Fruit fly (Drosophila melanogaster) whole organism, wandering third instar larva: ENCODE results near the gene slif.

Experiments used
- Abd-B ChIP-seq: fragments of >200 bp; optimal IDR thresholded peaks from 2 replicates; lab custom pipeline; 2017; ENCODE audit warnings: missing biosample characterization, missing genetic modification characterization
- CG32264 ChIP-seq: fragments of 200-800 bp; sonication (Bioruptor generic); optimal IDR thresholded peaks from 2 replicates; lab custom pipeline; 2016; ENCODE audit warnings: missing biosample characterization, missing genetic modification characterization
- CG9705 ChIP-seq: fragments of 200-800 bp; sonication (Bioruptor generic); optimal IDR thresholded peaks from 2 replicates; lab custom pipeline; 2018; ENCODE audit warnings: missing biosample characterization, mild to moderate bottlenecking, missing genetic modification characterization
- CrebA ChIP-seq: fragments of 200-800 bp; sonication (Bioruptor generic); optimal IDR thresholded peaks from 2 replicates; lab custom pipeline; 2016; ENCODE audit warnings: missing biosample characterization, mild to moderate bottlenecking, missing genetic modification characterization, borderline replicate concordance
- Dfd ChIP-seq: fragments of >200 bp; optimal IDR thresholded peaks from 2 replicates; lab custom pipeline; 2017; ENCODE audit warnings: missing biosample characterization, missing genetic modification characterization
- Dif ChIP-seq: fragments of 200-275, 200-300 bp; sonication (Bioruptor generic); optimal IDR thresholded peaks from 2 replicates; lab custom pipeline; 2018; ENCODE audit warnings: missing biosample characterization, missing genetic modification characterization; ENCODE audit not compliant: partially characterized antibody
- GATAd ChIP-seq: sonication (Bioruptor generic); optimal IDR thresholded peaks from 2 replicates; lab custom pipeline; 2016; ENCODE audit warnings: missing biosample characterization, missing genetic modification characterization
- HLH106 ChIP-seq: fragments of 200-800 bp; optimal IDR thresholded peaks from 3 replicates; lab custom pipeline; 2019; ENCODE audit warnings: missing biosample characterization, mild to moderate bottlenecking, missing genetic modification characterization, moderate library complexity
- Hnf4 ChIP-seq: fragments of 200-800 bp; sonication (Bioruptor generic); optimal IDR thresholded peaks from 2 replicates; lab custom pipeline; 2016; ENCODE audit warnings: missing biosample characterization, mild to moderate bottlenecking, missing genetic modification characterization
- Hr78 ChIP-seq: fragments of >200 bp; optimal IDR thresholded peaks from 2 replicates; lab custom pipeline; 2017; ENCODE audit warnings: missing biosample characterization, missing genetic modification characterization
- Hr83 ChIP-seq: fragments of 200-300 bp; sonication (Bioruptor generic); optimal IDR thresholded peaks from 2 replicates; lab custom pipeline; 2016; ENCODE audit warnings: missing biosample characterization, mild to moderate bottlenecking, missing genetic modification characterization, moderate library complexity; ENCODE audit not compliant: poor library complexity, severe bottlenecking
- Jra ChIP-seq: sonication (Bioruptor generic); optimal IDR thresholded peaks from 2 replicates; lab custom pipeline; 2016; ENCODE audit warnings: missing biosample characterization, missing genetic modification characterization
- Mio ChIP-seq: sonication (Bioruptor generic); optimal IDR thresholded peaks from 2 replicates; lab custom pipeline; 2016; ENCODE audit warnings: missing biosample characterization, missing genetic modification characterization
- Myc ChIP-seq: fragments of >200 bp; optimal IDR thresholded peaks from 2 replicates; lab custom pipeline; 2017
- N ChIP-seq: fragments of >200 bp; optimal IDR thresholded peaks from 2 replicates; lab custom pipeline; 2018; ENCODE audit warnings: missing biosample characterization, missing external identifiers, missing genetic modification characterization
- OdsH ChIP-seq: fragments of 200-800 bp; sonication (Bioruptor generic); optimal IDR thresholded peaks from 2 replicates; lab custom pipeline; 2016; ENCODE audit warnings: missing biosample characterization, mild to moderate bottlenecking, missing genetic modification characterization
- Rel ChIP-seq, 2 experiments: fragments of 200-800 bp; sonication (Bioruptor generic) in 1 of 2; optimal IDR thresholded peaks; 2 replicates in 1 of 2; 3 replicates in 1 of 2; lab custom pipeline; 2016 to 2019; ENCODE audit warnings: mild to moderate bottlenecking in 2 of 2, missing biosample characterization in 2 of 2, missing genetic modification characterization in 2 of 2, moderate library complexity in 1 of 2
- Sp1 ChIP-seq: fragments of 200-800 bp; sonication (Bioruptor generic); optimal IDR thresholded peaks from 3 replicates; lab custom pipeline; 2019; ENCODE audit warnings: missing biosample characterization, mild to moderate bottlenecking, missing genetic modification characterization, moderate library complexity
- Vsx2 ChIP-seq: fragments of 200-300, 225-300 bp; sonication (Bioruptor generic); optimal IDR thresholded peaks from 2 replicates; lab custom pipeline; 2018; ENCODE audit warnings: missing biosample characterization, missing genetic modification characterization; ENCODE audit not compliant: partially characterized antibody
- br ChIP-seq: fragments of 200-800 bp; sonication (Bioruptor generic); optimal IDR thresholded peaks from 2 replicates; lab custom pipeline; 2016; ENCODE audit warnings: missing biosample characterization, missing genetic modification characterization
- brk ChIP-seq: fragments of 200-800 bp; sonication (Bioruptor generic); optimal IDR thresholded peaks from 2 replicates; lab custom pipeline; 2016; ENCODE audit warnings: missing biosample characterization, mild to moderate bottlenecking, missing genetic modification characterization
- dl ChIP-seq, 2 experiments: fragments of 175-275, 200-275 bp in 1 of 2; fragments of 200-275 bp in 1 of 2; sonication (Bioruptor generic); optimal IDR thresholded peaks; lab custom pipeline; 2018; ENCODE audit warnings: mild to moderate bottlenecking in 2 of 2, missing biosample characterization in 2 of 2, missing genetic modification characterization in 2 of 2, moderate library complexity in 2 of 2; ENCODE audit not compliant: partially characterized antibody in 2 of 2, insufficient read depth in 1 of 2
- dmrt93B ChIP-seq: fragments of 200-800 bp; sonication (Bioruptor generic); optimal IDR thresholded peaks from 2 replicates; lab custom pipeline; 2018; ENCODE audit warnings: missing biosample characterization, mild to moderate bottlenecking, missing genetic modification characterization
- dsf ChIP-seq: sonication (Bioruptor generic); optimal IDR thresholded peaks from 2 replicates; lab custom pipeline; 2016; ENCODE audit warnings: missing biosample characterization, missing genetic modification characterization, borderline replicate concordance
- ey ChIP-seq: fragments of 200-800 bp; sonication (Bioruptor generic); optimal IDR thresholded peaks from 2 replicates; lab custom pipeline; 2016; ENCODE audit warnings: missing biosample characterization, missing genetic modification characterization
- foxo ChIP-seq, 2 experiments: fragments of 200-800 bp; sonication (Bioruptor generic); optimal IDR thresholded peaks; 2 replicates in 1 of 2; 3 replicates in 1 of 2; lab custom pipeline; 2016 to 2017; ENCODE audit warnings: missing biosample characterization in 2 of 2, missing genetic modification characterization in 2 of 2
- fru ChIP-seq: fragments of 200-800 bp; sonication (Bioruptor generic); optimal IDR thresholded peaks from 3 replicates; lab custom pipeline; 2016; ENCODE audit warnings: missing biosample characterization, mild to moderate bottlenecking, missing genetic modification characterization
- h ChIP-seq: fragments of 200-800 bp; sonication (Bioruptor generic); optimal IDR thresholded peaks from 3 replicates; lab custom pipeline; 2016; ENCODE audit warnings: missing biosample characterization, mild to moderate bottlenecking, missing genetic modification characterization
- jim ChIP-seq: fragments of 175-275, 200-325 bp; sonication (Bioruptor generic); optimal IDR thresholded peaks from 2 replicates; lab custom pipeline; 2016; ENCODE audit warnings: missing biosample characterization, mild to moderate bottlenecking, missing genetic modification characterization
- lola ChIP-seq: fragments of >200 bp; optimal IDR thresholded peaks from 2 replicates; lab custom pipeline; 2017; ENCODE audit warnings: missing biosample characterization, missing genetic modification characterization
- pan ChIP-seq: fragments of >200 bp; optimal IDR thresholded peaks from 2 replicates; lab custom pipeline; 2017
- psq ChIP-seq: fragments of 200-800 bp; sonication (Bioruptor generic); optimal IDR thresholded peaks from 3 replicates; lab custom pipeline; 2017; ENCODE audit warnings: missing biosample characterization, mild to moderate bottlenecking, missing genetic modification characterization, moderate library complexity
- rgr ChIP-seq: fragments of 200-800 bp; sonication (Bioruptor generic); optimal IDR thresholded peaks from 3 replicates; lab custom pipeline; 2016; ENCODE audit warnings: missing biosample characterization, mild to moderate bottlenecking, missing genetic modification characterization
- sage ChIP-seq: fragments of 200-800 bp; sonication (Bioruptor generic); optimal IDR thresholded peaks from 2 replicates; lab custom pipeline; 2016; ENCODE audit warnings: missing biosample characterization, mild to moderate bottlenecking, missing genetic modification characterization
- sv ChIP-seq: fragments of 200-800 bp; sonication (Bioruptor generic); optimal IDR thresholded peaks from 3 replicates; lab custom pipeline; 2016; ENCODE audit warnings: missing biosample characterization, missing genetic modification characterization
- tai ChIP-seq: sonication (Bioruptor generic); optimal IDR thresholded peaks from 2 replicates; lab custom pipeline; 2016; ENCODE audit warnings: missing biosample characterization, missing genetic modification characterization
- usp ChIP-seq: fragments of >200 bp; optimal IDR thresholded peaks from 2 replicates; lab custom pipeline; 2017; ENCODE audit warnings: missing biosample characterization, missing genetic modification characterization
- woc ChIP-seq: sonication (Bioruptor generic); optimal IDR thresholded peaks from 2 replicates; lab custom pipeline; 2016; ENCODE audit warnings: missing biosample characterization, mild to moderate bottlenecking, missing genetic modification characterization

Gene slif

DNA sequence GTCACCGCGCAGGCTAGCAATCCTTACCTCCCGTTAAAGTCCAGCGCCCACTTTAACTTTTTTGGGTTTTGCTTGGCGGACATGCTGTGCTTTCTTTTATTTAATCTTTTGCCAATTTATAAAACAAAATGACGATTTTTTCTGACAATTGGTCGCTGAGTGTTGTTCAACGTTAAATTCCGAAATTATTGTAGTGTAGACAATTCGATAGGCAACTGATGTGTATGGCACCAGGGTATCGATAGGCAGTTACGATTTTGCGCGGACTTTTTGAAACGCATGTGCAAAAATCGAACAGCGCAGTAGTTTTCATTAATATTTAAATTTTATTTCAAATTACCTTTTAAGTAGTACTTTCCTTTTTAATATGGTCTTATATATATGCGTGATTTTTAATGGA is 12.8 kb upstream of the slif start, which contains the start of gene EMC4:
EMC4 (minus strand) TSS at position 174 of the 400 bp plus-strand sequence.
- TF ChIP-seq Rel (GFP tag; optimal IDR thresholded peaks at IDR 0.05; lab: Kevin White, UChicago), result no peak
- peak; percentile 34 for TF ChIP-seq Rel (tag; optimal IDR thresholded peaks at IDR 0.05; lab: Kevin White, UChicago)
- peak; percentile 53 for TF ChIP-seq dsf (GFP tag; lab: Kevin White, UChicago)
- peak; percentile 43 for TF ChIP-seq CG32264 (GFP tag; lab: Kevin White, UChicago)
- no peak for TF ChIP-seq Mio (GFP tag; lab: Kevin White, UChicago)
- peak; percentile 88 for TF ChIP-seq Hr83 (GFP tag; lab: Kevin White, UChicago)
- no peak for TF ChIP-seq N (GFP tag; lab: Kevin White, UChicago)
- TF ChIP-seq dl (GFP tag; optimal IDR thresholded peaks at IDR 0.05; lab: Kevin White, UChicago; ENCODE audit: insufficient read depth in 1 of 2, partially characterized antibody in 2 of 2), result no peak
- no peak for TF ChIP-seq Vsx2
- TF ChIP-seq Dfd (GFP tag; lab: Kevin White, UChicago), result no peak
- TF ChIP-seq CG9705 (GFP tag; lab: Kevin White, UChicago), result no peak
- peak; percentile 45 for TF ChIP-seq Sp1 (GFP tag; lab: Kevin White, UChicago)
- no peak for TF ChIP-seq Myc (lab: Kevin White, UChicago)
- TF ChIP-seq dmrt93B (GFP tag; lab: Kevin White, UChicago), result no peak
- TF ChIP-seq ey, result peak; percentile 58
- no peak for TF ChIP-seq pan
- TF ChIP-seq fru (GFP tag; lab: Kevin White, UChicago), result peak; percentile 65
- TF ChIP-seq h (GFP tag; lab: Kevin White, UChicago), result peak; percentile 76
- TF ChIP-seq OdsH (GFP tag; lab: Kevin White, UChicago), result peak; percentile 59
- TF ChIP-seq Jra, result peak; percentile 65
- no peak for TF ChIP-seq jim (GFP tag; lab: Kevin White, UChicago)
- no peak for TF ChIP-seq lola (GFP tag; lab: Kevin White, UChicago)
- TF ChIP-seq Hnf4, result peak; percentile 89
- no peak for TF ChIP-seq GATAd (GFP tag; lab: Kevin White, UChicago)
- no peak for TF ChIP-seq CrebA
- peak; percentile 66 for TF ChIP-seq sage (GFP tag; lab: Kevin White, UChicago)
- TF ChIP-seq Hr78 (GFP tag; lab: Kevin White, UChicago), result no peak
- TF ChIP-seq woc, result peak; percentile 34
- no peak for TF ChIP-seq usp
- peak; percentile 48 for TF ChIP-seq psq (GFP tag; lab: Kevin White, UChicago)
- TF ChIP-seq brk (GFP tag; lab: Kevin White, UChicago), result peak; percentile 75
- TF ChIP-seq sv (GFP tag; lab: Kevin White, UChicago), result peak; percentile 27
- TF ChIP-seq Abd-B (GFP tag; lab: Kevin White, UChicago), result no peak
- TF ChIP-seq br (GFP tag; lab: Kevin White, UChicago), result peak; percentile 53
- TF ChIP-seq foxo (GFP tag; optimal IDR thresholded peaks at IDR 0.05; lab: Kevin White, UChicago), result peak in 1 of 2 experiments; percentile 70
- no peak for TF ChIP-seq tai (GFP tag; lab: Kevin White, UChicago)
- TF ChIP-seq HLH106 (tag; lab: Kevin White, UChicago), result peak; percentile 28
- TF ChIP-seq Dif (GFP tag; lab: Kevin White, UChicago), result no peak
- peak; percentile 79 for TF ChIP-seq rgr

DNA sequence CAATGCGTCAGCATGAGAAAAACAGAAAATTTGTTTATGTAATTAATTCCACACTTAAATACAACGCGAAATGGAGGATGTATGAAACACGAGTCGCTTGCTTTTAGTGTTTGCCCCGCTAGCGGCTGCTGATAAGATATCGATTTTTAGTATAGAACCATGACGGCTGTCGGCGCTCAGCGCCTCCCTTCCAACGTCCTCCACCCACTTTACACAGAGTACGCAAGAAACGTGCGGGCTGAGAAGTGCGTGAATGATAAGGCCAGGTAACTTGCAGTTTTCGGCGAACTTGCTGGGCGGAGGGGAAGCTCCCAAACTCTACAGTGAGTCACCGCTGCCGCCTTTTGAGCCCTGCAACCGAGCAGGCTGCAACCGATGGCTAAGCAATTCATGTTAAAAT is 10.5 kb upstream of the slif start:
- no peak for TF ChIP-seq tai (GFP tag; lab: Kevin White, UChicago)
- no peak for TF ChIP-seq br (GFP tag; lab: Kevin White, UChicago)
- no peak for TF ChIP-seq Dif (GFP tag; lab: Kevin White, UChicago)
- TF ChIP-seq lola (GFP tag; lab: Kevin White, UChicago), result no peak
- TF ChIP-seq CG32264 (GFP tag; lab: Kevin White, UChicago), result no peak
- peak; percentile 11 for TF ChIP-seq Jra
- TF ChIP-seq Rel (GFP tag; optimal IDR thresholded peaks at IDR 0.05; lab: Kevin White, UChicago), result no peak
- peak; percentile 4 for TF ChIP-seq Rel (tag; optimal IDR thresholded peaks at IDR 0.05; lab: Kevin White, UChicago)
- no peak for TF ChIP-seq Dfd (GFP tag; lab: Kevin White, UChicago)
- TF ChIP-seq sage (GFP tag; lab: Kevin White, UChicago), result no peak
- no peak for TF ChIP-seq Hnf4
- no peak for TF ChIP-seq dl (GFP tag; optimal IDR thresholded peaks at IDR 0.05; lab: Kevin White, UChicago; ENCODE audit: insufficient read depth in 1 of 2, partially characterized antibody in 2 of 2)
